Fruit fly (Drosophila melanogaster) whole organism, wandering third instar larva: ENCODE data around the gene CG10097.

Source experiments
- CG32264 ChIP-seq: fragments of 200-800 bp; sonication (Bioruptor generic); optimal IDR thresholded peaks from 2 replicates; lab custom pipeline; 2016; ENCODE audit warnings: missing biosample characterization, missing genetic modification characterization
- Hr78 ChIP-seq: fragments of >200 bp; optimal IDR thresholded peaks from 2 replicates; lab custom pipeline; 2017; ENCODE audit warnings: missing biosample characterization, missing genetic modification characterization
- N ChIP-seq: fragments of >200 bp; optimal IDR thresholded peaks from 2 replicates; lab custom pipeline; 2018; ENCODE audit warnings: missing biosample characterization, missing external identifiers, missing genetic modification characterization
- dl ChIP-seq, 2 experiments: fragments of 175-275, 200-275 bp in 1 of 2; fragments of 200-275 bp in 1 of 2; sonication (Bioruptor generic); optimal IDR thresholded peaks; lab custom pipeline; 2018; ENCODE audit warnings: mild to moderate bottlenecking in 2 of 2, missing biosample characterization in 2 of 2, missing genetic modification characterization in 2 of 2, moderate library complexity in 2 of 2; ENCODE audit not compliant: partially characterized antibody in 2 of 2, insufficient read depth in 1 of 2
- usp ChIP-seq: fragments of >200 bp; optimal IDR thresholded peaks from 2 replicates; lab custom pipeline; 2017; ENCODE audit warnings: missing biosample characterization, missing genetic modification characterization

- TF ChIP-seq usp (GFP tag; lab: Kevin White, UChicago) (no peak), Hr78 (GFP tag; lab: Kevin White, UChicago) (no peak), CG32264 (no peak), N (GFP tag; lab: Kevin White, UChicago) (no peak), dl (GFP tag; optimal IDR thresholded peaks at IDR 0.05; lab: Kevin White, UChicago; ENCODE audit: insufficient read depth in 1 of 2, partially characterized antibody in 2 of 2) (no peak)
These were observed 19.0 kb downstream of the CG10097 start, which contains the start of gene GstD6 for dm6 chr3R:12376828-12377227.
